Worm (Caenorhabditis elegans): ENCODE results near the gene arf-1.

arf-1 gene

ce11 chrIII:5761886-5762285 lies 47.2 kb downstream of the arf-1 start:
- no peak for TF ChIP-seq dao-5 (tag; optimal IDR thresholded peaks at IDR 0.05)
- no peak for TF ChIP-seq him-1 (tag; optimal IDR thresholded peaks at IDR 0.05)
- TF ChIP-seq W03F9.2 (tag; optimal IDR thresholded peaks at IDR 0.05): no peak

ce11 chrIII:5763988-5764387 lies 49.3 kb downstream of the arf-1 start:
- TF ChIP-seq him-1 (tag; optimal IDR thresholded peaks at IDR 0.05): no peak
- no peak for TF ChIP-seq dao-5 (tag; optimal IDR thresholded peaks at IDR 0.05)
- TF ChIP-seq W03F9.2 (tag; optimal IDR thresholded peaks at IDR 0.05): no peak
